Fruit fly (Drosophila melanogaster): ENCODE data around the gene CG11523.

Gene CG11523

DNA sequence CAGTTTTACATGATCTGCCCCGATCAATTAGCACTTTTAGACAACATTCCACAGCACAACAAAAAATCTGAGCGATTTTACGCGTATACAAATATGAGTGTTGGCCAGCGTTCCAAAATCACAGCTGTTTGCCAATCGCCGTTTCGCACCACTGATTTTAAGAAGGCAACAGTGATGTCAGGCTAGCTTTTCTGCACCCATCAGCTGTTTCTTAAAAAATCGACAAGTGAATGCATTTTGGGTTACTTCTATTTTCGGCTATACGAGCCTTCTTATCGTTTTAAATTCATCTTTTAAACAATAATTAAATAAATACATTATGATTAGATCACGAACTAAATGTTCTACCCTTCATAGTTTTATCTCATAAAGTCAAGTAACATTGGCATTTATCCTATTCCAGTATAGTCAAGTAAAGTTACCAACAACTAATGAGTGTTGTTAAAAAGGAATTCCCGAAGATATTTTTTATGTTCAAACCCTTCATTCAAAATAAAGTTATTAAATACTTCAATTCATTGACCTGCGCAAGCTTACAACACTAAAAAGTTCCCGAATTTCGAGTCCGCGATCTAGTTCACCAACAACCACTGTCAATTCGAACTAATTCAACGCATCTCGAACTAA, 3.6 kb downstream of the CG11523 start, which contains the start of the genes Rich and Ddx1 (continued):
- TF ChIP-seq maf-S (GFP tag; optimal IDR thresholded peaks at IDR 0.05) (no peak), salm (tag; optimal IDR thresholded peaks at IDR 0.05) (no peak), CG2875 (GFP tag; optimal IDR thresholded peaks at IDR 0.05) (no peak), dpn (GFP tag; optimal IDR thresholded peaks at IDR 0.05) (peak; percentile 43 to 52), CG2129 (GFP tag; IDR thresholded peaks at IDR 0.05; ENCODE audit: partially characterized antibody) (no peak), CG15269 (tag; optimal IDR thresholded peaks at IDR 0.05) (peak; percentile 18), bowl (GFP tag; IDR thresholded peaks at IDR 0.05) (no peak), CG6813 (GFP tag; optimal IDR thresholded peaks at IDR 0.05) (no peak), E2f1 (GFP tag; IDR thresholded peaks at IDR 0.05) (no peak), corto (GFP tag; optimal IDR thresholded peaks at IDR 0.05) (peak; percentile 26), CG13424 (tag; optimal IDR thresholded peaks at IDR 0.05) (peak; percentile 38), CG12155 (GFP tag; optimal IDR thresholded peaks at IDR 0.05) (peak; percentile 48), Trl (optimal IDR thresholded peaks at IDR 0.05) (no peak), Trl (GFP tag; optimal IDR thresholded peaks at IDR 0.05) (no peak), HHEX (GFP tag; optimal IDR thresholded peaks at IDR 0.05) (peak; percentile 38), CG9817 (tag; optimal IDR thresholded peaks at IDR 0.05) (peak; percentile 43), CG14965 (GFP tag; optimal IDR thresholded peaks at IDR 0.05; ENCODE audit: borderline replicate concordance) (no peak), CG14667 (GFP tag; IDR thresholded peaks at IDR 0.05) (no peak), nmo (GFP tag; optimal IDR thresholded peaks at IDR 0.05) (peak; percentile 73), CG33557 (GFP tag; optimal IDR thresholded peaks at IDR 0.05) (peak; percentile 23), wdn (GFP tag; IDR thresholded peaks at IDR 0.05) (no peak), CG7357 (GFP tag; IDR thresholded peaks at IDR 0.05) (no peak), CG10209 (GFP tag; optimal IDR thresholded peaks at IDR 0.05) (peak; percentile 54), Camta (GFP tag; optimal IDR thresholded peaks at IDR 0.05) (peak; percentile 13), eyg (GFP tag; optimal IDR thresholded peaks at IDR 0.05) (no peak), CG18599 (GFP tag; optimal IDR thresholded peaks at IDR 0.05) (peak; percentile 36), CG3726 (GFP tag; IDR thresholded peaks at IDR 0.05) (no peak), CG17186 (GFP tag; optimal IDR thresholded peaks at IDR 0.05) (peak; percentile 17), CG31441 (GFP tag; IDR thresholded peaks at IDR 0.05) (peak; percentile 60; the same call in 1 of the 2 replicates), E2f2 (GFP tag; IDR thresholded peaks at IDR 0.05) (no peak), ci (GFP tag; IDR thresholded peaks at IDR 0.05) (0 out of 3 replicates have a peak, but pooled peaks have one; percentile 31), Xrp1 (GFP tag; IDR thresholded peaks at IDR 0.05) (peak; percentile 38; the same call in 1 of the 2 replicates), kni (GFP tag; optimal IDR thresholded peaks at IDR 0.05) (peak; percentile 90), Doc3 (GFP tag; IDR thresholded peaks at IDR 0.05; ENCODE audit: partially characterized antibody) (no peak), ap (GFP tag; IDR thresholded peaks at IDR 0.05) (no peak), ken (GFP tag; IDR thresholded peaks at IDR 0.05) (0 out of 3 replicates have a peak, but pooled peaks have one; percentile 9), NfI (GFP tag; optimal IDR thresholded peaks at IDR 0.05) (peak; percentile 58), pho (GFP tag; optimal IDR thresholded peaks at IDR 0.05) (peak; percentile 18), ttk (GFP tag; IDR thresholded peaks at IDR 0.05) (0 out of 2 replicates have a peak, but pooled peaks have one; percentile 14), nom (GFP tag; optimal IDR thresholded peaks at IDR 0.05) (no peak), CG11093 (GFP tag; IDR thresholded peaks at IDR 0.05) (no peak), inv (GFP tag; IDR thresholded peaks at IDR 0.05; ENCODE audit: partially characterized antibody) (no peak), CG8924 (tag; optimal IDR thresholded peaks at IDR 0.05) (peak; percentile 55), CG13775 (GFP tag; optimal IDR thresholded peaks at IDR 0.05) (peak; percentile 61), NC2β (GFP tag; optimal IDR thresholded peaks at IDR 0.05) (no peak), CG43689 (GFP tag; IDR thresholded peaks at IDR 0.05) (no peak), rib (GFP tag; IDR thresholded peaks at IDR 0.05) (no peak), ara (GFP tag; IDR thresholded peaks at IDR 0.05) (no peak), CG1603 (tag; optimal IDR thresholded peaks at IDR 0.05) (peak; percentile 36), kah (GFP tag; optimal IDR thresholded peaks at IDR 0.05) (peak; percentile 37)

Data from whole organism, embryonic.